Worm (Caenorhabditis elegans) whole organism, late embryonic: ENCODE measurements around the gene F58F9.9.

Experiments used
- ama-1 ChIP-seq: fragments of 150-350 bp; optimal IDR thresholded peaks from 2 replicates; lab custom pipeline; 2014
- ceh-2 ChIP-seq: sonication (generic microtip); optimal IDR thresholded peaks from 2 replicates; lab custom pipeline; 2016; ENCODE audit warnings: missing genotype, missing genetic modification characterization, missing compliant biosample characterization
- ceh-31 ChIP-seq: sonication (generic microtip); optimal IDR thresholded peaks from 2 replicates; lab custom pipeline; 2016; ENCODE audit warnings: missing genetic modification characterization, missing compliant biosample characterization
- dmd-4 ChIP-seq: sonication (generic microtip); optimal IDR thresholded peaks from 2 replicates; lab custom pipeline; 2016; ENCODE audit warnings: borderline replicate concordance, missing genetic modification characterization, missing compliant biosample characterization
- pqm-1 ChIP-seq: sonication (generic microtip); optimal IDR thresholded peaks from 2 replicates; lab custom pipeline; 2016; ENCODE audit warnings: missing genetic modification characterization, missing compliant biosample characterization
- tbx-2 ChIP-seq: sonication (generic microtip); optimal IDR thresholded peaks from 2 replicates; lab custom pipeline; 2016; ENCODE audit warnings: missing genetic modification characterization, missing compliant biosample characterization

- TF ChIP-seq ama-1 (lab: Kevin White, UChicago) (no peak), ceh-2 (tag; lab: Kevin White, UChicago) (no peak), tbx-2 (tag; lab: Kevin White, UChicago) (no peak), pqm-1 (tag; lab: Kevin White, UChicago) (no peak), dmd-4 (tag; lab: Kevin White, UChicago) (no peak), ceh-31 (no peak)
Measured at ce11 chrIV:6239993-6240392, at the start of gene F58F9.9.
